Worm (Caenorhabditis elegans) whole organism, L4 larva: ENCODE results near the gene clc-7.

Source experiments
- F37D6.2 ChIP-seq: sonication (generic microtip); optimal IDR thresholded peaks from 2 replicates; lab custom pipeline; 2016; ENCODE audit warnings: mild to moderate bottlenecking, missing genetic modification characterization, missing compliant biosample characterization
- F49E8.2 ChIP-seq: sonication (generic microtip); optimal IDR thresholded peaks from 2 replicates; lab custom pipeline; 2016; ENCODE audit warnings: missing compliant biosample characterization, mild to moderate bottlenecking, missing genetic modification characterization, borderline replicate concordance
- T26A8.4 ChIP-seq: fragments of 200-800 bp; sonication (Bioruptor generic); IDR thresholded peaks from 2 replicates; pipeline ENCODE4 v1.3.6; 2022; ENCODE audit warnings: missing genetic modification characterization, missing compliant biosample characterization
- Y5F2A.4 ChIP-seq: fragments of 200-800 bp; sonication (Bioruptor generic); optimal IDR thresholded peaks from 2 replicates; lab custom pipeline; 2018; ENCODE audit warnings: mild to moderate bottlenecking, missing genetic modification characterization, missing compliant biosample characterization
- ZK546.5 ChIP-seq, 2 experiments: sonication (generic microtip); optimal IDR thresholded peaks; 2 replicates each; lab custom pipeline; 2017; ENCODE audit warnings: missing biosample characterization in 2 of 2, missing genetic modification characterization in 2 of 2
- aha-1 ChIP-seq: fragments of 150-350 bp; peaks from one replicate; lab custom pipeline; 2014; ENCODE audit warnings: missing biosample characterization, missing genetic modification characterization
- ama-1 ChIP-seq: fragments of 150-350 bp; optimal IDR thresholded peaks from 2 replicates; lab custom pipeline; 2014; ENCODE audit warnings: inconsistent platforms, mixed read lengths
- ceh-20 ChIP-seq: fragments of 200-800 bp; sonication (Bioruptor generic); IDR thresholded peaks from 2 replicates; pipeline ENCODE4 v1.3.6; 2022; ENCODE audit warnings: missing genetic modification reagents, missing genetic modification characterization, missing compliant biosample characterization
- ceh-28 ChIP-seq: fragments of 150-350 bp; optimal IDR thresholded peaks from 2 replicates; lab custom pipeline; 2014; ENCODE audit warnings: missing biosample characterization, missing genetic modification reagents, missing genetic modification characterization
- ctbp-1 ChIP-seq: fragments of 200-800 bp; sonication (Bioruptor generic); IDR thresholded peaks from 2 replicates; pipeline ENCODE4 v1.3.6; 2022; ENCODE audit warnings: missing genetic modification reagents, missing genetic modification characterization, missing compliant biosample characterization
- daf-12 ChIP-seq: fragments of 150-350 bp; optimal IDR thresholded peaks from 2 replicates; lab custom pipeline; 2014; ENCODE audit warnings: missing biosample characterization, missing genetic modification reagents, missing genetic modification characterization
- daf-16 ChIP-seq, 3 experiments: sonication (generic microtip); optimal IDR thresholded peaks; 2 replicates each; lab custom pipeline; 2016 to 2017; ENCODE audit warnings: missing genetic modification characterization in 3 of 3, missing genetic modification reagents in 3 of 3, mild to moderate bottlenecking in 2 of 3, missing compliant biosample characterization in 2 of 3, missing biosample characterization in 1 of 3, moderate library complexity in 1 of 3
- daf-8 ChIP-seq: fragments of 200-800 bp; sonication (Bioruptor generic); IDR thresholded peaks from 2 replicates; pipeline ENCODE4 v1.3.6; 2022; ENCODE audit warnings: missing genetic modification characterization, missing compliant biosample characterization
- dmd-6 ChIP-seq: fragments of 200-800 bp; sonication (Bioruptor generic); IDR thresholded peaks from 2 replicates; pipeline ENCODE4 v1.3.6; 2022; ENCODE audit warnings: missing genetic modification reagents, missing genetic modification characterization, missing compliant biosample characterization
- dve-1 ChIP-seq: sonication (generic microtip); optimal IDR thresholded peaks from 2 replicates; lab custom pipeline; 2017; ENCODE audit warnings: antibody characterized with exemption, mild to moderate bottlenecking, missing genetic modification characterization, missing compliant biosample characterization; ENCODE audit not compliant: insufficient read depth
- egl-27 ChIP-seq: sonication (generic microtip); optimal IDR thresholded peaks from 3 replicates; lab custom pipeline; 2017; ENCODE audit warnings: missing biosample characterization, missing genetic modification reagents, missing genetic modification characterization
- hif-1 ChIP-seq, 2 experiments: sonication (generic microtip); optimal IDR thresholded peaks; 2 replicates each; lab custom pipeline; 2016 to 2017; ENCODE audit warnings: missing compliant biosample characterization in 2 of 2, missing genetic modification characterization in 2 of 2, missing genetic modification reagents in 2 of 2, missing genotype in 2 of 2, mild to moderate bottlenecking in 1 of 2
- hlh-11 ChIP-seq: fragments of 200-800 bp; sonication (Bioruptor generic); optimal IDR thresholded peaks from 2 replicates; lab custom pipeline; 2018; ENCODE audit warnings: mild to moderate bottlenecking, missing genetic modification characterization, missing compliant biosample characterization
- hlh-30 ChIP-seq: sonication (generic microtip); optimal IDR thresholded peaks from 2 replicates; lab custom pipeline; 2017; ENCODE audit warnings: antibody characterized with exemption, mild to moderate bottlenecking, missing genetic modification characterization, missing compliant biosample characterization; ENCODE audit not compliant: insufficient read depth
- hmg-1.1 ChIP-seq: fragments of 200-800 bp; sonication (Bioruptor generic); IDR thresholded peaks from 2 replicates; pipeline ENCODE4 v1.3.6; 2022; ENCODE audit warnings: missing genetic modification reagents, missing genetic modification characterization, missing compliant biosample characterization
- lim-7 ChIP-seq: fragments of 200-800 bp; sonication (Bioruptor generic); IDR thresholded peaks from 2 replicates; pipeline ENCODE4 v1.3.6; 2022; ENCODE audit warnings: missing genetic modification characterization, missing compliant biosample characterization
- lin-13 ChIP-seq: fragments of 150-350 bp; optimal IDR thresholded peaks from 2 replicates; lab custom pipeline; 2014; ENCODE audit warnings: missing biosample characterization, missing genetic modification reagents, missing genetic modification characterization
- lin-15B ChIP-seq: fragments of 150-350 bp; sonication (generic microtip); optimal IDR thresholded peaks from 3 replicates; lab custom pipeline; 2014; ENCODE audit warnings: missing biosample characterization, missing genetic modification characterization
- lin-38 ChIP-seq: fragments of 200-800 bp; sonication (Bioruptor generic); IDR thresholded peaks from 2 replicates; pipeline ENCODE4 v1.3.6; 2022; ENCODE audit warnings: missing genetic modification reagents, missing genetic modification characterization, missing compliant biosample characterization
- lin-39 ChIP-seq: fragments of 150-350 bp; optimal IDR thresholded peaks from 2 replicates; lab custom pipeline; 2014; ENCODE audit warnings: missing biosample characterization, missing genetic modification reagents, missing genetic modification characterization
- lsy-2 ChIP-seq, 2 experiments: fragments of 150-350 bp in 1 of 2; sonication (generic microtip) in 1 of 2; optimal IDR thresholded peaks; 2 replicates each; lab custom pipeline; 2014 to 2017; ENCODE audit warnings: missing biosample characterization in 2 of 2, missing genetic modification characterization in 2 of 2
- mdl-1 ChIP-seq, 2 experiments: fragments of 150-350 bp in 1 of 2; sonication (generic microtip) in 1 of 2; optimal IDR thresholded peaks; 2 replicates each; lab custom pipeline; 2014 to 2017; ENCODE audit warnings: missing biosample characterization in 2 of 2, missing genetic modification characterization in 2 of 2
- mep-1 ChIP-seq: fragments of 150-350 bp; sonication (generic microtip); optimal IDR thresholded peaks from 3 replicates; lab custom pipeline; 2014; ENCODE audit warnings: missing biosample characterization, missing genetic modification characterization
- mes-2 ChIP-seq: sonication (generic microtip); optimal IDR thresholded peaks from 2 replicates; lab custom pipeline; 2016; ENCODE audit warnings: missing genotype, mild to moderate bottlenecking, missing genetic modification characterization, missing compliant biosample characterization; ENCODE audit not compliant: poor library complexity, severe bottlenecking
- mxl-3 ChIP-seq: fragments of 200-800 bp; sonication (Bioruptor generic); optimal IDR thresholded peaks from 2 replicates; lab custom pipeline; 2018; ENCODE audit warnings: mild to moderate bottlenecking, missing genetic modification characterization, missing compliant biosample characterization
- nhr-102 ChIP-seq: sonication (generic microtip); optimal IDR thresholded peaks from 2 replicates; lab custom pipeline; 2016; ENCODE audit warnings: mild to moderate bottlenecking, missing genetic modification characterization, moderate library complexity, missing compliant biosample characterization
- nhr-25 ChIP-seq: sonication (generic microtip); optimal IDR thresholded peaks from 2 replicates; lab custom pipeline; 2017; ENCODE audit warnings: missing genetic modification characterization, mild to moderate bottlenecking, missing compliant biosample characterization, antibody characterized with exemption, moderate library complexity, borderline replicate concordance; ENCODE audit not compliant: insufficient read depth
- nhr-28 ChIP-seq: fragments of 150-350 bp; optimal IDR thresholded peaks from 2 replicates; lab custom pipeline; 2014; ENCODE audit warnings: missing biosample characterization, missing genetic modification characterization
- nhr-48 ChIP-seq: sonication (generic microtip); optimal IDR thresholded peaks from 2 replicates; lab custom pipeline; 2016; ENCODE audit warnings: mild to moderate bottlenecking, missing genetic modification characterization, missing compliant biosample characterization
- nhr-6 ChIP-seq: fragments of 150-350 bp; optimal IDR thresholded peaks from 2 replicates; lab custom pipeline; 2014; ENCODE audit warnings: missing biosample characterization, missing genetic modification characterization
- nhr-77 ChIP-seq: fragments of 150-350 bp; optimal IDR thresholded peaks from 2 replicates; lab custom pipeline; 2014; ENCODE audit warnings: missing biosample characterization, missing genetic modification characterization
- php-3 ChIP-seq: fragments of 200-800 bp; sonication (Bioruptor generic); IDR thresholded peaks from 2 replicates; pipeline ENCODE4 v1.3.6; 2022; ENCODE audit warnings: missing genetic modification reagents, missing genetic modification characterization, missing compliant biosample characterization
- pqm-1 ChIP-seq: sonication (generic microtip); optimal IDR thresholded peaks from 2 replicates; lab custom pipeline; 2017; ENCODE audit warnings: missing biosample characterization, missing genetic modification characterization
- rbr-2 ChIP-seq: sonication (generic microtip); optimal IDR thresholded peaks from 2 replicates; lab custom pipeline; 2016; ENCODE audit warnings: missing genotype, missing genetic modification characterization, missing compliant biosample characterization
- set-16 ChIP-seq: fragments of 200-800 bp; sonication (Bioruptor generic); IDR thresholded peaks from 2 replicates; pipeline ENCODE4 v1.3.6; 2022; ENCODE audit warnings: missing genetic modification reagents, missing genetic modification characterization, missing compliant biosample characterization
- spr-3 ChIP-seq: fragments of 200-800 bp; sonication (Bioruptor generic); optimal IDR thresholded peaks from 2 replicates; lab custom pipeline; 2018; ENCODE audit warnings: mild to moderate bottlenecking, missing genetic modification characterization, missing compliant biosample characterization
- tra-1 ChIP-seq: fragments of 200-800 bp; sonication (Bioruptor generic); IDR thresholded peaks from 2 replicates; pipeline ENCODE4 v1.3.6; 2022; ENCODE audit warnings: missing genetic modification reagents, missing genetic modification characterization, missing compliant biosample characterization
- unc-130 ChIP-seq: sonication (generic microtip); optimal IDR thresholded peaks from 2 replicates; lab custom pipeline; 2016; ENCODE audit warnings: missing genetic modification reagents, missing genetic modification characterization, missing compliant biosample characterization
- unc-39 ChIP-seq: sonication (generic microtip); optimal IDR thresholded peaks from 2 replicates; lab custom pipeline; 2017; ENCODE audit warnings: missing biosample characterization, missing genetic modification characterization
- vab-7 ChIP-seq: fragments of 200-800 bp; sonication (Bioruptor generic); IDR thresholded peaks from 2 replicates; pipeline ENCODE4 v1.3.6; 2022; ENCODE audit warnings: missing genetic modification reagents, missing genetic modification characterization, missing compliant biosample characterization
- zag-1 ChIP-seq: fragments of 150-350 bp; optimal IDR thresholded peaks from 2 replicates; lab custom pipeline; 2014; ENCODE audit warnings: missing biosample characterization, missing genetic modification characterization
- ztf-7 ChIP-seq: fragments of 150-350 bp; optimal IDR thresholded peaks from 2 replicates; lab custom pipeline; 2014; ENCODE audit warnings: missing biosample characterization, missing genetic modification characterization

Gene clc-7

DNA sequence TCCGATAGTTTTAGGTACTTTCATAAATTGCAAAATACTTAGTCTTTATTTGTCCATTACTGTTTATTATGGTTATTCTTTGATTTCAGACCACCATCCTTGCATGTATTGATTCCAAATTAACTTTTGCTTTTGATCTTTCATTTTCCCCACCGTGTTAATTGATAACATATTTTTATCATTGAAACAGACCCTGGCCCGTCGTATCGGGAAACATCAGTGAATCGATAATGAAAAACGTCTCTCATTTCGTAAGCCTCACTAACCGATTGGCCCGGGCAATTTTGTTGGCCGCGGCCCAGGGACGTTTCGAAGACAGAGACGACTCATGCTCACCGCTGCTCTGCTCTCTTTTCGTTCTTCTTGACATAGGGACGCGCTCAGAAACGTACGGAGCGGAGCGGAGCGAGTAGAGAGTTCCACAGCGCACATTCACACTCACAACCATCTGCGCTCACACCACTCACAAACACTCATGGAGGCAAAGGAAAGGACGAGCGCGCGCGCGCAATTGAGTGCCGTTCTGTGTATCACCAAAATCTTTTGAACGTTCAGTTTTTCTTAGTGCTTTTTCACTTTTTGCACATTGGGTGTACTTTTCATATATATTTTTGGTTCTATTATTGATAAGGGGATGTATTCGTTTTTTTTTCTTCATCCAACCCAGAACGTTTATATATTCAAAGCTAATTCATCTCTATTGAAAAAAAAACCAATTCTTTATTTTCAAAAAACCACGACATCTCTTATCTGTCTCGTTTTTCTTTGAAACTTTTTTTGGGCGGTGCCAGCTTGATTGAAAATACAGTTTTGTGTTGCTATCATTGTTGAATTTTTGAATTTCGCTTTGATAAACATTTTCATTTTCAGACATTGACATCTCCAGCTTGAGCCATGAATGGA lies 3.9 kb upstream of the clc-7 start, which contains the start of gene C24H10.2:
Gene C24H10.2, plus strand, starts transcription at position 853 of the 903 bp plus-strand sequence.
- no peak for TF ChIP-seq nhr-25 (tag; lab: Kevin White, UChicago)
- TF ChIP-seq nhr-6 (tag; lab: Kevin White, UChicago) = peak; percentile 60
- peak; percentile 80 for TF ChIP-seq hmg-1.1
- TF ChIP-seq tra-1 (GFP tag; lab: Robert Waterston, UW) = 0 out of 2 replicates have a peak, but pooled peaks have one; percentile 51
- peak in 1 of 2 experiments; percentile 40 for TF ChIP-seq hif-1 (tag; optimal IDR thresholded peaks at IDR 0.05; lab: Kevin White, UChicago)
- TF ChIP-seq dmd-6 = peak; percentile 56
- TF ChIP-seq daf-12 (tag; lab: Kevin White, UChicago) = no peak
- TF ChIP-seq aha-1 (tag; lab: Kevin White, UChicago) = peak; percentile 32
- peak; percentile 8 for TF ChIP-seq nhr-77 (tag; lab: Kevin White, UChicago)
- no peak for TF ChIP-seq Y5F2A.4
- peak; percentile 23 to 25 for TF ChIP-seq daf-16 (GFP tag; optimal IDR thresholded peaks at IDR 0.05; lab: Kevin White, UChicago)
- TF ChIP-seq daf-16 (tag; optimal IDR thresholded peaks at IDR 0.05; lab: Kevin White, UChicago) = peak; percentile 79
- peak; percentile 76 for TF ChIP-seq set-16
- TF ChIP-seq unc-130 = no peak
- TF ChIP-seq mep-1 (tag; lab: Kevin White, UChicago) = peak; percentile 77
- peak; percentile 44 for TF ChIP-seq mxl-3
- TF ChIP-seq F37D6.2 (tag; lab: Kevin White, UChicago) = peak; percentile 37
- TF ChIP-seq F49E8.2 = no peak
- TF ChIP-seq lin-15B (tag; lab: Kevin White, UChicago) = no peak
- no peak for TF ChIP-seq unc-39 (tag; lab: Kevin White, UChicago)
- peak; percentile 5; the same call in 1 of the 2 replicates for TF ChIP-seq php-3
- no peak for TF ChIP-seq vab-7 (GFP tag; lab: Robert Waterston, UW)
- TF ChIP-seq lsy-2 (tag; optimal IDR thresholded peaks at IDR 0.05; lab: Kevin White, UChicago) = peak; percentile 50 to 54
- TF ChIP-seq hlh-11 = peak; percentile 86
- TF ChIP-seq nhr-102 (tag; lab: Kevin White, UChicago) = peak; percentile 35
- no peak for TF ChIP-seq spr-3 (GFP tag; lab: Kevin White, UChicago)
- TF ChIP-seq lin-38 (GFP tag; lab: Robert Waterston, UW) = peak; percentile 51
- TF ChIP-seq daf-8 (GFP tag; lab: Robert Waterston, UW) = no peak
- TF ChIP-seq ceh-20 (GFP tag; lab: Robert Waterston, UW) = 0 out of 2 replicates have a peak, but pooled peaks have one; percentile 17
- TF ChIP-seq ctbp-1 (GFP tag; lab: Robert Waterston, UW) = peak; percentile 67; the same call in 1 of the 2 replicates
- peak; percentile 64 for TF ChIP-seq rbr-2 (tag; lab: Kevin White, UChicago)
- TF ChIP-seq hlh-30 (tag; lab: Kevin White, UChicago) = peak; percentile 41
- TF ChIP-seq ama-1 (lab: Kevin White, UChicago) = no peak
- TF ChIP-seq mes-2 (tag; lab: Kevin White, UChicago) = peak; percentile 61
- TF ChIP-seq nhr-48 (tag; lab: Kevin White, UChicago) = peak; percentile 45
- no peak for TF ChIP-seq ZK546.5 (tag; optimal IDR thresholded peaks at IDR 0.05; lab: Kevin White, UChicago)
- no peak for TF ChIP-seq lin-13 (GFP tag; lab: Kevin White, UChicago)
- no peak for TF ChIP-seq lin-39
- no peak for TF ChIP-seq egl-27 (tag; lab: Kevin White, UChicago)
- TF ChIP-seq ceh-28 = peak; percentile 11
- peak; percentile 9 for TF ChIP-seq pqm-1 (tag; lab: Kevin White, UChicago)
- peak; percentile 17 for TF ChIP-seq dve-1
- TF ChIP-seq nhr-28 (tag; lab: Kevin White, UChicago) = peak; percentile 49
- TF ChIP-seq lim-7 (GFP tag; lab: Robert Waterston, UW) = 0 out of 2 replicates have a peak, but pooled peaks have one; percentile 29
- TF ChIP-seq ztf-7 (tag; lab: Kevin White, UChicago) = no peak
- TF ChIP-seq zag-1 (tag; lab: Kevin White, UChicago) = no peak
- no peak for TF ChIP-seq T26A8.4 (GFP tag; lab: Robert Waterston, UW)
- peak in 1 of 2 experiments; percentile 58 for TF ChIP-seq mdl-1 (tag; optimal IDR thresholded peaks at IDR 0.05; lab: Kevin White, UChicago)
